Worm (Caenorhabditis elegans): ENCODE measurements around the gene chk-2.
"Not testable (repeated sequence)": the region's sequence is repeated elsewhere in the genome, so short reads cannot be mapped to it uniquely, and the experiment has no call there.

chk-2 gene

ce11 chrV:19949721-19950120 lies 33.9 kb upstream of the chk-2 start, which contains the start of gene Y60A3A.8:
Gene Y60A3A.8 (plus strand): TSS chrV:19949978.
- TF ChIP-seq cebp-1 (GFP tag; IDR thresholded peaks at IDR 0.05) (peak; percentile 77), cebp-1 (tag; optimal IDR thresholded peaks at IDR 0.05) (peak; percentile 81)

- TF ChIP-seq ztf-25 (GFP tag; IDR thresholded peaks at IDR 0.05); aptf-2 (GFP tag; conservative IDR thresholded peaks at IDR 0.05); ztf-3 (GFP tag; optimal IDR thresholded peaks at IDR 0.05): not testable (repeated sequence)
Measured at ce11 chrV:19948993-19949392, 33.2 kb upstream of the chk-2 start, which contains the start of gene tmed-4. Gene tmed-4 (minus strand): TSS chrV:19949093.

- TF ChIP-seq F39B2.1 (GFP tag; IDR thresholded peaks at IDR 0.05): no peak
- 0 out of 2 replicates have a peak, but pooled peaks have one; percentile 33 for TF ChIP-seq ceh-58 (GFP tag; IDR thresholded peaks at IDR 0.05)
Measured at ce11 chrV:19946529-19946928, 30.7 kb upstream of the chk-2 start, which contains the start of gene dhs-24. Gene dhs-24 (minus strand): TSS chrV:19946629.

- no peak for TF ChIP-seq snpc-1.3 (tag; optimal IDR thresholded peaks at IDR 0.05; ENCODE audit: insufficient read depth)
- TF ChIP-seq C06A6.2 (GFP tag; conservative IDR thresholded peaks at IDR 0.05): no peak
- TF ChIP-seq snpc-4 (GFP tag; optimal IDR thresholded peaks at IDR 0.05): no peak
- no peak for TF ChIP-seq snpc-4 (tag; optimal IDR thresholded peaks at IDR 0.05)
- no peak for TF ChIP-seq tlf-1 (GFP tag; optimal IDR thresholded peaks at IDR 0.05)
- no peak for TF ChIP-seq F49E8.2 (tag; optimal IDR thresholded peaks at IDR 0.05; ENCODE audit: insufficient read depth)
- TF ChIP-seq F10E7.11 (tag; optimal IDR thresholded peaks at IDR 0.05): no peak
- TF ChIP-seq nfya-2 (GFP tag; IDR thresholded peaks at IDR 0.05): no peak
- TF ChIP-seq lin-54 (GFP tag; optimal IDR thresholded peaks at IDR 0.05): no peak
- TF ChIP-seq B0019.2 (GFP tag; conservative IDR thresholded peaks at IDR 0.05): no peak
- TF ChIP-seq die-1 (tag; optimal IDR thresholded peaks at IDR 0.05): no peak
Measured at ce11 chrV:19936945-19937344, 21.1 kb upstream of the chk-2 start.

ce11 chrV:19934223-19934622 lies 18.4 kb upstream of the chk-2 start, which contains the start of gene algn-7:
Gene algn-7 (minus strand): TSS chrV:19934323.
- no peak for TF ChIP-seq F55B11.4 (tag; optimal IDR thresholded peaks at IDR 0.05; ENCODE audit: borderline replicate concordance, insufficient read depth)
- TF ChIP-seq lsl-1 (GFP tag; optimal IDR thresholded peaks at IDR 0.05): peak; percentile 8
- no peak for TF ChIP-seq attf-5 (GFP tag; optimal IDR thresholded peaks at IDR 0.05)
- no peak for TF ChIP-seq lin-40 (tag; optimal IDR thresholded peaks at IDR 0.05)

ce11 chrV:19923924-19924323 lies 8.1 kb upstream of the chk-2 start, which contains the start of gene skr-4:
Gene skr-4 (plus strand): TSS chrV:19924224.
- TF ChIP-seq dox-1 (GFP tag; IDR thresholded peaks at IDR 0.05) (no peak), cebp-1 (GFP tag; IDR thresholded peaks at IDR 0.05) (no peak), cebp-1 (tag; optimal IDR thresholded peaks at IDR 0.05) (no peak), nhr-90 (tag; optimal IDR thresholded peaks at IDR 0.05) (no peak)

- no peak for TF ChIP-seq lag-1 (GFP tag; IDR thresholded peaks at IDR 0.05)
- no peak for TF ChIP-seq pbrm-1 (GFP tag; IDR thresholded peaks at IDR 0.05)
- TF ChIP-seq bed-1 (GFP tag; IDR thresholded peaks at IDR 0.05): no peak
- no peak for TF ChIP-seq lir-1 (GFP tag; conservative IDR thresholded peaks at IDR 0.05)
- no peak for TF ChIP-seq hlh-26 (GFP tag; conservative IDR thresholded peaks at IDR 0.05)
- TF ChIP-seq ztf-6 (GFP tag; IDR thresholded peaks at IDR 0.05): no peak
- TF ChIP-seq B0336.3 (GFP tag; IDR thresholded peaks at IDR 0.05): no peak
- TF ChIP-seq Y67H2A.10 (GFP tag; conservative IDR thresholded peaks at IDR 0.05): no peak
- TF ChIP-seq snpc-1.1 (tag; optimal IDR thresholded peaks at IDR 0.05; ENCODE audit: insufficient read depth): no peak
- TF ChIP-seq xnd-1 (tag; optimal IDR thresholded peaks at IDR 0.05): no peak
- TF ChIP-seq hmg-20 (GFP tag; IDR thresholded peaks at IDR 0.05): no peak
- TF ChIP-seq cebp-2 (GFP tag; IDR thresholded peaks at IDR 0.05): no peak
- no peak for TF ChIP-seq mxl-1 (tag; optimal IDR thresholded peaks at IDR 0.05)
- TF ChIP-seq ccch-3 (GFP tag; optimal IDR thresholded peaks at IDR 0.05): no peak
- TF ChIP-seq madf-3 (GFP tag; IDR thresholded peaks at IDR 0.05): no peak
Measured at ce11 chrV:19922613-19923012, 6.8 kb upstream of the chk-2 start, which contains the start of gene Y60A3A.16. Gene Y60A3A.16 (minus strand): TSS chrV:19922713.

Data from whole organism, young adult.